Fruit fly (Drosophila melanogaster): ENCODE results near the gene Rpt3.

The Rpt3 gene

dm6 chrX:11149201-11149600, 24.3 kb downstream of the Rpt3 start, which contains the start of gene Lint-1 (continued):
- TF ChIP-seq HmgD (GFP tag; optimal IDR thresholded peaks at IDR 0.05) (no peak), lab (GFP tag; optimal IDR thresholded peaks at IDR 0.05) (peak; percentile 20), gem (tag; optimal IDR thresholded peaks at IDR 0.05) (peak; percentile 38), CG31388 (GFP tag; optimal IDR thresholded peaks at IDR 0.05) (no peak), sens (GFP tag) (peak; percentile 80), CG2678 (tag; optimal IDR thresholded peaks at IDR 0.05) (peak; percentile 18), CG9932 (GFP tag; IDR thresholded peaks at IDR 0.05) (peak; percentile 41; the same call in 1 of the 2 replicates), unpg (GFP tag; optimal IDR thresholded peaks at IDR 0.05) (peak; percentile 10), phol (tag; optimal IDR thresholded peaks at IDR 0.05) (peak; percentile 11), salm (tag; optimal IDR thresholded peaks at IDR 0.05) (no peak), CG15514 (GFP tag; optimal IDR thresholded peaks at IDR 0.05) (peak; percentile 20), gcm2 (GFP tag; optimal IDR thresholded peaks at IDR 0.05) (no peak), pan (optimal IDR thresholded peaks at IDR 0.05) (no peak), pan (GFP tag; optimal IDR thresholded peaks at IDR 0.05 in 1 of 2, IDR thresholded peaks at IDR 0.05 in 1 of 2) (peak in 1 of 2 experiments; percentile 45), CG12769 (tag; optimal IDR thresholded peaks at IDR 0.05) (peak; percentile 0), vvl (GFP tag; IDR thresholded peaks at IDR 0.05) (peak; percentile 42; the same call in 1 of the 2 replicates), Ptx1 (GFP tag; IDR thresholded peaks at IDR 0.05) (peak; percentile 41; the same call in 1 of the 2 replicates), Antp (GFP tag; optimal IDR thresholded peaks at IDR 0.05) (peak; percentile 14), Fer3 (tag; optimal IDR thresholded peaks at IDR 0.05) (peak; percentile 2), pzg (GFP tag; optimal IDR thresholded peaks at IDR 0.05) (peak; percentile 29), MBD-R2 (GFP tag; IDR thresholded peaks at IDR 0.05) (peak; percentile 33; the same call in 1 of the 2 replicates), CG4617 (GFP tag; optimal IDR thresholded peaks at IDR 0.05; ENCODE audit: borderline replicate concordance) (peak; percentile 65), her (GFP tag; optimal IDR thresholded peaks at IDR 0.05) (peak; percentile 11), luna (GFP tag; optimal IDR thresholded peaks at IDR 0.05) (no peak), jigr1 (GFP tag; IDR thresholded peaks at IDR 0.05) (no peak), Trl (optimal IDR thresholded peaks at IDR 0.05) (no peak), Trl (GFP tag; optimal IDR thresholded peaks at IDR 0.05) (peak; percentile 1), CG11504 (tag; optimal IDR thresholded peaks at IDR 0.05) (peak; percentile 15), knrl (GFP tag; IDR thresholded peaks at IDR 0.05; ENCODE audit: partially characterized antibody) (peak; percentile 24; the same call in 1 of the 3 replicates), ac (GFP tag; optimal IDR thresholded peaks at IDR 0.05) (no peak), Side (GFP tag; optimal IDR thresholded peaks at IDR 0.05) (peak; percentile 12), HLH4C (GFP tag; IDR thresholded peaks at IDR 0.05; ENCODE audit: partially characterized antibody) (no peak), Hmx (GFP tag; optimal IDR thresholded peaks at IDR 0.05) (no peak), CG14710 (tag; optimal IDR thresholded peaks at IDR 0.05) (peak; percentile 22), Sry-β (GFP tag; optimal IDR thresholded peaks at IDR 0.05) (no peak), hkb (optimal IDR thresholded peaks at IDR 0.05) (no peak), hkb (GFP tag; IDR thresholded peaks at IDR 0.05) (peak; percentile 14; the same call in 1 of the 2 replicates), Ets65A (GFP tag) (peak; percentile 64), CG9817 (tag; optimal IDR thresholded peaks at IDR 0.05) (peak; percentile 8), CG30020 (tag; optimal IDR thresholded peaks at IDR 0.05) (peak; percentile 68), esg (GFP tag; conservative IDR thresholded peaks at IDR 0.05) (no peak), fd3F (GFP tag; optimal IDR thresholded peaks at IDR 0.05) (no peak), Sox102F (GFP tag; optimal IDR thresholded peaks at IDR 0.05) (peak; percentile 17), Xbp1 (GFP tag; optimal IDR thresholded peaks at IDR 0.05) (peak; percentile 49), NfI (GFP tag; optimal IDR thresholded peaks at IDR 0.05) (peak; percentile 7), YL-1 (GFP tag; optimal IDR thresholded peaks at IDR 0.05) (peak; percentile 33), shn (GFP tag; optimal IDR thresholded peaks at IDR 0.05) (peak; percentile 26), CG11456 (GFP tag; IDR thresholded peaks at IDR 0.05) (0 out of 3 replicates have a peak, but pooled peaks have one; percentile 22), CG3995 (GFP tag; optimal IDR thresholded peaks at IDR 0.05) (peak; percentile 26), prd (optimal IDR thresholded peaks at IDR 0.05) (no peak), prd (GFP tag; IDR thresholded peaks at IDR 0.05) (peak; percentile 46; the same call in 1 of the 3 replicates), CG1602 (GFP tag; optimal IDR thresholded peaks at IDR 0.05) (no peak)
